Worm (Caenorhabditis elegans): ENCODE data around the gene C04E12.4.

DNA sequence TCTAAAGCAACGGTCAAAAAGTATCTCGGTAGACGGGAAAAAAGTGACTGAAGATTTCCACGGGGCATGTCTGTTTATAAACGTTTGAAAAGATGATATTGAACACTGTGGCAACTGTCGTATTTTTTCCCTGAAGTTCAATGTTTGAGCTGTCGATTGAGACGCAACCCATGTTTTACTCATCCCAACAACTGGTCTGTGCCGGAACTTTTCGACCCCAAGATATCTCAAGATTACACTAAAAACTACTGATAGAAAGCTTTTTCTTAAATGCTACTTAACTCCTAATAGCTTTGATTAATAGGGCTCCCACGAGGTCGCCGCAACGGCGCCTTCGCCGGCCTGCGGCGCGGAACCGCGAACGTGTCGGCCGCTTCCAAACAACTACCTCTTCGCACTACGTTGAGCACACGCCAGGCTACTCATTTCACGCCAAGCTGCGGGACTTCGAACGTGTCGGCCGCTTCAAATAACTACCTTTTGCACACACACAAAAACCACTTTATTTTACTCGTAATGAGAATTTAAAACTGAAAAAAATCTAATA, 32.2 kb downstream of the C04E12.4 start, which contains the start of gene T20D4.15:
- TF ChIP-seq him-1 (tag; optimal IDR thresholded peaks at IDR 0.05) (no peak), dao-5 (tag; optimal IDR thresholded peaks at IDR 0.05) (no peak), W03F9.2 (tag; optimal IDR thresholded peaks at IDR 0.05) (no peak)
